Worm (Caenorhabditis elegans) whole organism, young adult: ENCODE measurements around the gene D1054.3.

Experiments used
- C06A6.2 ChIP-seq: fragments of 200-800 bp; sonication (Bioruptor generic); conservative IDR thresholded peaks from 2 replicates; pipeline ENCODE4 v1.3.6; 2022; ENCODE audit warnings: missing genetic modification characterization, missing compliant biosample characterization
- F52B5.7 ChIP-seq: sonication (generic microtip); optimal IDR thresholded peaks from 2 replicates; lab custom pipeline; 2016; ENCODE audit warnings: mild to moderate bottlenecking, missing genetic modification characterization, missing compliant biosample characterization
- F57A8.1 ChIP-seq: fragments of 200-800 bp; sonication (Bioruptor generic); optimal IDR thresholded peaks from 2 replicates; lab custom pipeline; 2018; ENCODE audit warnings: mild to moderate bottlenecking, missing genetic modification characterization, moderate library complexity, missing compliant biosample characterization
- Y79H2A.3 ChIP-seq: fragments of 200-800 bp; sonication (Bioruptor generic); conservative IDR thresholded peaks from 2 replicates; pipeline ENCODE4 v1.3.6; 2022; ENCODE audit warnings: missing genetic modification reagents, missing genetic modification characterization, missing compliant biosample characterization
- Y95B8A.8 ChIP-seq: fragments of 200-800 bp; sonication (Bioruptor generic); IDR thresholded peaks from 2 replicates; pipeline ENCODE4 v1.3.6; 2022; ENCODE audit warnings: missing genetic modification reagents, missing genetic modification characterization, missing compliant biosample characterization
- akir-1 ChIP-seq: fragments of 200-800 bp; sonication (Bioruptor generic); optimal IDR thresholded peaks from 2 replicates; lab custom pipeline; 2018; ENCODE audit warnings: mild to moderate bottlenecking, missing genetic modification characterization, moderate library complexity, missing compliant biosample characterization
- aptf-3 ChIP-seq: fragments of 200-800 bp; sonication (Bioruptor generic); IDR thresholded peaks from 2 replicates; pipeline ENCODE4 v1.3.6; 2022; ENCODE audit warnings: missing genetic modification characterization, missing compliant biosample characterization
- attf-3 ChIP-seq: fragments of 200-800 bp; sonication (Bioruptor generic); conservative IDR thresholded peaks from 2 replicates; pipeline ENCODE4 v1.3.6; 2022; ENCODE audit warnings: missing genetic modification reagents, missing genetic modification characterization, missing compliant biosample characterization
- attf-5 ChIP-seq: fragments of 200-800 bp; sonication (Bioruptor generic); optimal IDR thresholded peaks from 2 replicates; lab custom pipeline; 2018; ENCODE audit warnings: mild to moderate bottlenecking, missing genetic modification characterization, missing compliant biosample characterization
- ccch-3 ChIP-seq: fragments of 200-800 bp; sonication (Bioruptor generic); optimal IDR thresholded peaks from 2 replicates; lab custom pipeline; 2018; ENCODE audit warnings: mild to moderate bottlenecking, missing genetic modification characterization, missing compliant biosample characterization
- cebp-1 ChIP-seq, 2 experiments: fragments of 200-800 bp in 1 of 2; sonication (Bioruptor generic) in 1 of 2; sonication (generic microtip) in 1 of 2; IDR thresholded peaks in 1 of 2; optimal IDR thresholded peaks in 1 of 2; 2 replicates each; pipeline versions ENCODE4 v1.3.6 to Lab custom; 2017 to 2022; ENCODE audit warnings: missing compliant biosample characterization in 2 of 2, missing genetic modification characterization in 2 of 2, mild to moderate bottlenecking in 1 of 2, missing genetic modification reagents in 1 of 2, moderate library complexity in 1 of 2
- ceh-27 ChIP-seq: fragments of 200-800 bp; sonication (Bioruptor generic); optimal IDR thresholded peaks from 2 replicates; lab custom pipeline; 2018; ENCODE audit warnings: mild to moderate bottlenecking, missing genetic modification characterization, moderate library complexity, missing compliant biosample characterization
- ceh-40 ChIP-seq: fragments of 200-800 bp; sonication (Bioruptor generic); IDR thresholded peaks from 2 replicates; pipeline ENCODE4 v1.3.6; 2022; ENCODE audit warnings: missing genetic modification characterization, missing compliant biosample characterization
- ceh-58 ChIP-seq: fragments of 200-800 bp; sonication (Bioruptor generic); IDR thresholded peaks from 2 replicates; pipeline ENCODE4 v1.3.6; 2022; ENCODE audit warnings: missing genetic modification characterization, missing compliant biosample characterization
- dpff-1 ChIP-seq: sonication (generic microtip); optimal IDR thresholded peaks from 2 replicates; lab custom pipeline; 2017; ENCODE audit warnings: mild to moderate bottlenecking, missing genetic modification characterization, missing compliant biosample characterization
- egrh-3 ChIP-seq: fragments of 200-800 bp; sonication (Bioruptor generic); IDR thresholded peaks from 2 replicates; pipeline ENCODE4 v1.3.6; 2022; ENCODE audit warnings: missing genetic modification reagents, missing genetic modification characterization, missing compliant biosample characterization
- ets-4 ChIP-seq: fragments of 200-800 bp; sonication (Bioruptor generic); optimal IDR thresholded peaks from 2 replicates; lab custom pipeline; 2018; ENCODE audit warnings: mild to moderate bottlenecking, missing genetic modification characterization, missing compliant biosample characterization
- fkh-3 ChIP-seq: sonication (generic microtip); optimal IDR thresholded peaks from 2 replicates; lab custom pipeline; 2016; ENCODE audit warnings: mild to moderate bottlenecking, missing genetic modification characterization, missing compliant biosample characterization
- hmg-1.2 ChIP-seq: fragments of 200-800 bp; sonication (Bioruptor generic); IDR thresholded peaks from 2 replicates; pipeline ENCODE4 v1.3.6; 2022; ENCODE audit warnings: missing genetic modification reagents, missing genetic modification characterization, missing compliant biosample characterization
- hmg-20 ChIP-seq: fragments of 200-800 bp; sonication (Bioruptor generic); IDR thresholded peaks from 2 replicates; pipeline ENCODE4 v1.3.6; 2022; ENCODE audit warnings: missing genetic modification reagents, missing genetic modification characterization, missing compliant biosample characterization
- let-607 ChIP-seq, 2 experiments: fragments of 200-800 bp in 1 of 2; sonication (Bioruptor generic) in 1 of 2; sonication (generic microtip) in 1 of 2; optimal IDR thresholded peaks; 2 replicates each; lab custom pipeline; 2016 to 2018; ENCODE audit warnings: mild to moderate bottlenecking in 2 of 2, missing compliant biosample characterization in 2 of 2, missing genetic modification characterization in 2 of 2, moderate library complexity in 2 of 2, missing genotype in 1 of 2
- lir-1 ChIP-seq: fragments of 200-800 bp; sonication (Bioruptor generic); conservative IDR thresholded peaks from 2 replicates; pipeline ENCODE4 v1.3.6; 2022; ENCODE audit warnings: missing genetic modification reagents, missing genetic modification characterization, missing compliant biosample characterization
- madf-10 ChIP-seq: sonication (generic microtip); optimal IDR thresholded peaks from 2 replicates; lab custom pipeline; 2016; ENCODE audit warnings: mild to moderate bottlenecking, missing genetic modification characterization, missing compliant biosample characterization
- mcd-1 ChIP-seq: fragments of 200-800 bp; sonication (Bioruptor generic); IDR thresholded peaks from 2 replicates; pipeline ENCODE4 v1.3.6; 2022; ENCODE audit warnings: missing genetic modification reagents, missing genetic modification characterization, missing compliant biosample characterization
- mel-28 ChIP-seq: sonication (generic microtip); optimal IDR thresholded peaks from 2 replicates; lab custom pipeline; 2016; ENCODE audit warnings: borderline replicate concordance, mild to moderate bottlenecking, missing genetic modification characterization, missing compliant biosample characterization
- nhr-80 ChIP-seq: sonication (generic microtip); optimal IDR thresholded peaks from 2 replicates; lab custom pipeline; 2016; ENCODE audit warnings: missing genetic modification characterization, missing compliant biosample characterization
- pha-4 ChIP-seq: fragments of 150-350 bp; sonication (generic microtip); optimal IDR thresholded peaks from 2 replicates; lab custom pipeline; 2014; ENCODE audit warnings: missing biosample characterization, missing genetic modification reagents, missing genetic modification characterization
- rcor-1 ChIP-seq: fragments of 200-800 bp; sonication (Bioruptor generic); IDR thresholded peaks from 2 replicates; pipeline ENCODE4 v1.3.6; 2022; ENCODE audit warnings: missing genetic modification reagents, missing genetic modification characterization, missing compliant biosample characterization
- sea-2 ChIP-seq: fragments of 200-800 bp; sonication (Bioruptor generic); IDR thresholded peaks from 2 replicates; pipeline ENCODE4 v1.3.6; 2022; ENCODE audit warnings: missing genetic modification characterization, missing compliant biosample characterization
- snpc-1.1 ChIP-seq: sonication (generic microtip); optimal IDR thresholded peaks from 2 replicates; lab custom pipeline; 2017; ENCODE audit warnings: missing genetic modification characterization, mild to moderate bottlenecking, missing compliant biosample characterization, antibody characterized with exemption, moderate library complexity, missing genotype, missing genetic modification reagents; ENCODE audit not compliant: insufficient read depth
- tbp1 ChIP-seq: fragments of 200-800 bp; sonication (Bioruptor generic); optimal IDR thresholded peaks from 2 replicates; lab custom pipeline; 2018; ENCODE audit warnings: mild to moderate bottlenecking, missing genetic modification characterization, missing compliant biosample characterization
- ztf-18 ChIP-seq: sonication (generic microtip); optimal IDR thresholded peaks from 2 replicates; lab custom pipeline; 2016; ENCODE audit warnings: missing genotype, mild to moderate bottlenecking, missing genetic modification characterization, missing compliant biosample characterization
- ztf-22 ChIP-seq: fragments of 200-800 bp; sonication (Bioruptor generic); optimal IDR thresholded peaks from 2 replicates; lab custom pipeline; 2018; ENCODE audit warnings: mild to moderate bottlenecking, missing genetic modification characterization, moderate library complexity, missing compliant biosample characterization
- ztf-26 ChIP-seq: sonication (generic microtip); optimal IDR thresholded peaks from 2 replicates; lab custom pipeline; 2017; ENCODE audit warnings: missing genetic modification characterization, missing compliant biosample characterization
- ztf-28 ChIP-seq: fragments of 200-800 bp; sonication (Bioruptor generic); IDR thresholded peaks from 2 replicates; pipeline ENCODE4 v1.3.6; 2022; ENCODE audit warnings: missing genetic modification reagents, missing genetic modification characterization, missing compliant biosample characterization
- ztf-3 ChIP-seq: fragments of 200-800 bp; sonication (Bioruptor generic); optimal IDR thresholded peaks from 2 replicates; lab custom pipeline; 2018; ENCODE audit warnings: mild to moderate bottlenecking, missing genetic modification characterization, missing compliant biosample characterization

D1054.3 gene

DNA sequence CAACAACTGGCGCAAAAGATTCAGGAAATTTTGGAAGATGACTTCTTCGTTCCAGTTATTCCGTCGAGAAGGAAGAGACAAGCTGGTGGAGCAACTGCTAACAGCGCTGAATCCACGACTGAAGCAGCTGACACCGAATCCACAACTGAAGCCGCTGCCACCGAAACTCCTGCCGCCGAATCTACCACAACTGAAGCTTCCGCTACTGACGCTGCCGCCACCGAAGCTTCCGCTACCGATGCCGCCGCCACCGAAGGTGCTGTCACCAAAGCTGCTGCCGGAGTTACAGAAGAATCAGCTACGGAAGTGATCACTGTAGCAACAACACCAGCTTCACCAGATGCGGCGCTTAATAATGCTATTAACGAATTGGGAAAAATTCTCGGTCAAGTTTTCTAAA, 23.2 kb downstream of the D1054.3 start:
- TF ChIP-seq egrh-3 (GFP tag; lab: Robert Waterston, UW) (peak; percentile 56; the same call in 1 of the 2 replicates), ceh-58 (GFP tag; lab: Robert Waterston, UW) (0 out of 2 replicates have a peak, but pooled peaks have one; percentile 61), attf-3 (GFP tag; lab: Robert Waterston, UW) (0 out of 2 replicates have a peak, but pooled peaks have one; percentile 31), snpc-1.1 (no peak)

DNA sequence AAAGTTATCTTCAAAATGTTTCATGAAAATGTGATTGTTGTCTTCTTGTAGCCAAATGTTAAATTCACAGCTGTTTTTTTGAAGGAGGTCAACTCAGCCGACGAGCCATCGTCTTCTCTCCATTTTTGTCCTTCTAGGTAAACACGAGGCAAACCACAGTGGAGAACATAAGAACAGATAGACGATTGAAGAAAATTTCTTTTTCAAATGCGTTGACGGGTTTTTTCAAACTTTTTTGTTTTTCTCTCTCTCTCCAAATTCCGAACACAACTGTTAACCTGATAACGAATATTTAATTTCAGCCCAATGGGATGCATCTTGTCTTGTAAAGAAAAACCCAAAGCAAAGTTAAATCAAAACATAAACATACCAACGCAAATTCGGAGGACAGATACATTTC, 24.2 kb downstream of the D1054.3 start, which contains the start of gene D1054.19:
Gene D1054.19 (plus strand): TSS at position 301 of the 400 bp plus-strand sequence.
- TF ChIP-seq F57A8.1 (no peak), Y95B8A.8 (GFP tag; lab: Robert Waterston, UW) (no peak), ztf-3 (no peak), akir-1 (GFP tag; lab: Kevin White, UChicago) (no peak), ccch-3 (no peak), hmg-1.2 (GFP tag; lab: Robert Waterston, UW) (no peak), sea-2 (GFP tag; lab: Robert Waterston, UW) (no peak), ceh-27 (GFP tag; lab: Kevin White, UChicago) (no peak), let-607 (tag; optimal IDR thresholded peaks at IDR 0.05; lab: Kevin White, UChicago) (no peak), ztf-28 (GFP tag; lab: Robert Waterston, UW) (no peak), lir-1 (GFP tag; lab: Robert Waterston, UW) (no peak)

DNA sequence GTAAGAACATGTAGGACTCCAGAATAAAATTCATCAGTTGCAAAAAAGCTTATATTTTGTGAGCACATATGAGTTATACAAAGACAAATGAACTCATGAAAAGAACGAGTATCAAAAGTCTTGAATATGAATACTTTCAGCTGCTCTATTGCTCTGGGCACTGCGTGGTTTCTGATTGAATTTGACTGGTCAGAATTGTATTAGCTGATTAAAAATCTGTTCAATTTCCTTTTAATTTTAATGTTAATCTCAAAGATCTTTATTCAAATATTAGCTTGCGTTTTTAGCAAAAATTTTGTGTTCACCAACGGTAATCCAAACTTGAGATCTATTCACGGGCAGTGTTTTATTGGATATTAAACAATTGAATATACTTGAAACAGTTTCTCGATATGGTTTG, 26.8 kb downstream of the D1054.3 start, which contains the start of gene srh-184:
Gene srh-184 (minus strand): TSS at position 101 of the 400 bp plus-strand sequence.
- TF ChIP-seq ztf-18 (tag; lab: Kevin White, UChicago) (no peak), Y95B8A.8 (GFP tag; lab: Robert Waterston, UW) (no peak), ceh-58 (GFP tag; lab: Robert Waterston, UW) (no peak), C06A6.2 (GFP tag; lab: Robert Waterston, UW) (no peak), mel-28 (tag; lab: Kevin White, UChicago) (no peak), attf-5 (no peak), hmg-20 (no peak), fkh-3 (tag; lab: Kevin White, UChicago) (no peak), rcor-1 (GFP tag; lab: Robert Waterston, UW) (no peak), aptf-3 (GFP tag; lab: Robert Waterston, UW) (no peak), mcd-1 (GFP tag; lab: Robert Waterston, UW) (no peak), F52B5.7 (tag; lab: Kevin White, UChicago) (no peak), sea-2 (GFP tag; lab: Robert Waterston, UW) (no peak), ceh-40 (GFP tag; lab: Robert Waterston, UW) (no peak), dpff-1 (no peak), let-607 (tag; optimal IDR thresholded peaks at IDR 0.05; lab: Kevin White, UChicago) (no peak)

- TF ChIP-seq pha-4 (tag; lab: Kevin White, UChicago) (peak; percentile 35), cebp-1 (GFP tag; IDR thresholded peaks at IDR 0.05; lab: Robert Waterston, UW) (no peak), cebp-1 (tag; optimal IDR thresholded peaks at IDR 0.05; lab: Kevin White, UChicago) (peak; percentile 13), Y79H2A.3 (GFP tag; lab: Robert Waterston, UW) (no peak), ztf-22 (peak; percentile 41), attf-3 (GFP tag; lab: Robert Waterston, UW) (no peak), ztf-26 (tag; lab: Kevin White, UChicago) (no peak), madf-10 (tag; lab: Kevin White, UChicago) (peak; percentile 13), ets-4 (GFP tag; lab: Kevin White, UChicago) (peak; percentile 48), nhr-80 (peak; percentile 87), tbp1 (GFP tag; lab: Kevin White, UChicago) (peak; percentile 13)
These were observed 29.9 kb downstream of the D1054.3 start, which contains the start of gene D1054.18 for ce11 chrV:10801154-10801553. Gene D1054.18 (minus strand): TSS chrV:10801198.
